Fruit fly (Drosophila melanogaster): Measurements from ENCODE around the gene CG32448.

CG32448 gene

DNA sequence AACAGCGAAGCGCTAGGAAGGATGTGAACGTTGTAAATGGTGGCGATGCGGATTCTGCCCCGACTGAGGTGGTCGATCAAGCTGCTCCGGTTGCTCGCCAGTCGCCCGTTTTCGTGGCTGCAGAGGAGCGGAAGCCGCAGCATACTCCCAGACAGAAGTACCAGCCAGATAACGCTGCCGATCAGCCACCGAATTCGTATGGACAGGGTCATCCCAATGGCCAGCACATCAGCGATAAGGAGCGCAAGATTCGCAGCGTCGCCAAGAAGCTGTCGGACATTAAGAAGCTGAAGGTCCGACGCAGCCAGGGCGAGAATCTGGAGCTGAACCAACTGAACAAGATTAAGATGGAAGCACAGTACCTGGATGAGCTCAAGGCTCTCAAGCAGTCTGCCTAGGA is 1.1 kb downstream of the CG32448 start:
- TF ChIP-seq br (GFP tag; optimal IDR thresholded peaks at IDR 0.05) (no peak), Vsx2 (GFP tag; optimal IDR thresholded peaks at IDR 0.05; ENCODE audit: partially characterized antibody) (no peak), Jra (GFP tag; optimal IDR thresholded peaks at IDR 0.05) (no peak), dmrt93B (GFP tag; optimal IDR thresholded peaks at IDR 0.05) (no peak), lola (GFP tag; optimal IDR thresholded peaks at IDR 0.05) (no peak), sage (GFP tag; optimal IDR thresholded peaks at IDR 0.05) (no peak)

DNA sequence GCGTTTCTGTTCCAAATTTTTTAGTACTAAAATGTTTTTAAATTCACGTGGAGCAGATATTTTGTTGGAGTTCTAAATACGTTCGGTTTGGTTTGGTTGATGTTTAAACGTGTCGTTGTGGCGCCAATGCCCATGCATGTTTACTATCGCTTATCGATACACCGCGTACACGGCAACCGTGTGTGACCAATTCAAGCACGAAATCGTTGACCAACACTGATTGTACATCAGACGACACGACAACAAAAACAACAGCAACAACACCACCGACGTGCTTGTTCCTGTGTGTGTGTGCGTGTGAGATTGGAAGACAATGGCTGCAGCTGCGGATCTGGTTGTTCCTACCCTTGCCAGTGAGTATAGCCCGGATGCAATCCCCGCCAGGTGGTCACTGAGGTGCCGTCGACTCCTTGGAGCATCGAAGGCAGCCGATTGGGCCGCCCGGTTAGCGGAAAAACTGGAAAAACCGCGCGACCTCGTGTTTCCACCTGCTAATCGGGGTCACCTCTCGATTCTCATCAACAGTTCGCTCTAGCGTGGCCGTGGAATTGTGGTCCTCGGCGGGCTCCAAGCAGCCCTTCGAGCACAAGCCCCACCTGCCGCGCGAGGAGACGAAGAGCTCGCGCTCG is 3.4 kb downstream of the CG32448 start, which contains the start of gene eIF2A:
Gene eIF2A, plus strand, starts transcription at position 16 of the 629 bp plus-strand sequence.
- TF ChIP-seq foxo (GFP tag; optimal IDR thresholded peaks at IDR 0.05) (peak in 1 of 2 experiments; percentile 76), br (GFP tag; optimal IDR thresholded peaks at IDR 0.05) (peak; percentile 52), rgr (GFP tag; optimal IDR thresholded peaks at IDR 0.05) (peak; percentile 79), h (GFP tag; optimal IDR thresholded peaks at IDR 0.05) (peak; percentile 80), HLH106 (tag; optimal IDR thresholded peaks at IDR 0.05) (peak; percentile 63), sage (GFP tag; optimal IDR thresholded peaks at IDR 0.05) (no peak), Dif (GFP tag; optimal IDR thresholded peaks at IDR 0.05; ENCODE audit: partially characterized antibody) (peak; percentile 60), tai (GFP tag; optimal IDR thresholded peaks at IDR 0.05) (no peak), usp (GFP tag; optimal IDR thresholded peaks at IDR 0.05) (no peak), fru (GFP tag; optimal IDR thresholded peaks at IDR 0.05) (peak; percentile 42), brk (GFP tag; optimal IDR thresholded peaks at IDR 0.05) (no peak), dsf (GFP tag; optimal IDR thresholded peaks at IDR 0.05; ENCODE audit: borderline replicate concordance) (no peak), sv (GFP tag; optimal IDR thresholded peaks at IDR 0.05) (peak; percentile 47), GATAd (GFP tag; optimal IDR thresholded peaks at IDR 0.05) (peak; percentile 24), Hr83 (GFP tag; optimal IDR thresholded peaks at IDR 0.05; ENCODE audit: poor library complexity, severe bottlenecking) (peak; percentile 94), woc (GFP tag; optimal IDR thresholded peaks at IDR 0.05) (peak; percentile 24), OdsH (GFP tag; optimal IDR thresholded peaks at IDR 0.05) (peak; percentile 64), Myc (optimal IDR thresholded peaks at IDR 0.05) (peak; percentile 6), ey (GFP tag; optimal IDR thresholded peaks at IDR 0.05) (peak; percentile 68), CG32264 (GFP tag; optimal IDR thresholded peaks at IDR 0.05) (no peak), Rel (GFP tag; optimal IDR thresholded peaks at IDR 0.05) (no peak), Rel (tag; optimal IDR thresholded peaks at IDR 0.05) (peak; percentile 58), Sp1 (GFP tag; optimal IDR thresholded peaks at IDR 0.05) (peak; percentile 56), CG9705 (GFP tag; optimal IDR thresholded peaks at IDR 0.05) (peak; percentile 25), Hnf4 (GFP tag; optimal IDR thresholded peaks at IDR 0.05) (peak; percentile 77), Jra (GFP tag; optimal IDR thresholded peaks at IDR 0.05) (peak; percentile 81), psq (GFP tag; optimal IDR thresholded peaks at IDR 0.05) (peak; percentile 41)

- TF ChIP-seq Rel (GFP tag; optimal IDR thresholded peaks at IDR 0.05) (no peak), Rel (tag; optimal IDR thresholded peaks at IDR 0.05) (peak; percentile 49), dl (GFP tag; optimal IDR thresholded peaks at IDR 0.05; ENCODE audit: insufficient read depth in 1 of 2, partially characterized antibody in 2 of 2) (no peak), Dfd (GFP tag; optimal IDR thresholded peaks at IDR 0.05) (no peak), Hr78 (GFP tag; optimal IDR thresholded peaks at IDR 0.05) (no peak), foxo (GFP tag; optimal IDR thresholded peaks at IDR 0.05) (no peak), jim (GFP tag; optimal IDR thresholded peaks at IDR 0.05) (no peak)
Measured at dm6 chr3L:21823236-21823635, 5.0 kb downstream of the CG32448 start, which contains the start of gene CG7407. Gene CG7407 (plus strand): TSS chr3L:21823461.

DNA sequence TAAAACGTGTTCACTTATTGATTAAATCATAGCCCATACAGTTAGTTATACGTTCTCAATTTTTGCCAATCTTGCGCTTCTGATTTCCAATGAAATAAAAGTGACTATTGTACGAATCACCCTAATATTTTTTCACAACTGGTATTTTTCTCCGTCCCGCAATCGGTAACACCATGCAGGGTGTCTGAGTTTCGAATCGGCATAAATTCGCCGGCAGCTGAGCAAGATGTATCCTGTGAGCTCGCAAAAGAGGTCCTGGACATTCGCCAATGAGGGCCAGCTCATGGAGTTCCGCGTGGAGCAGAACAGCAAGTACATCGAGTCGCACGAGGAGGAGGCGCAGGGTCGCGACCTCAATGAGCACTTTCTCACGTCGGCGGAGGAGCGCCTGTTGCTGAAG is 6.5 kb downstream of the CG32448 start, which contains the start of gene CycH:
Gene CycH, plus strand, starts transcription at position 218 of the 400 bp plus-strand sequence.
- no peak for TF ChIP-seq Dif (GFP tag; optimal IDR thresholded peaks at IDR 0.05; ENCODE audit: partially characterized antibody)
- peak; percentile 33 for TF ChIP-seq fru (GFP tag; optimal IDR thresholded peaks at IDR 0.05)
- TF ChIP-seq jim (GFP tag; optimal IDR thresholded peaks at IDR 0.05), result no peak
- peak; percentile 4 for TF ChIP-seq Myc (optimal IDR thresholded peaks at IDR 0.05)
- peak; percentile 11 for TF ChIP-seq CG9705 (GFP tag; optimal IDR thresholded peaks at IDR 0.05)
- TF ChIP-seq br (GFP tag; optimal IDR thresholded peaks at IDR 0.05), result peak; percentile 22
- TF ChIP-seq HLH106 (tag; optimal IDR thresholded peaks at IDR 0.05), result peak; percentile 42
- no peak for TF ChIP-seq GATAd (GFP tag; optimal IDR thresholded peaks at IDR 0.05)
- peak; percentile 47 for TF ChIP-seq h (GFP tag; optimal IDR thresholded peaks at IDR 0.05)
- TF ChIP-seq OdsH (GFP tag; optimal IDR thresholded peaks at IDR 0.05), result peak; percentile 36
- peak; percentile 57 for TF ChIP-seq woc (GFP tag; optimal IDR thresholded peaks at IDR 0.05)
- no peak for TF ChIP-seq usp (GFP tag; optimal IDR thresholded peaks at IDR 0.05)
- TF ChIP-seq Hnf4 (GFP tag; optimal IDR thresholded peaks at IDR 0.05), result peak; percentile 33
- TF ChIP-seq foxo (GFP tag; optimal IDR thresholded peaks at IDR 0.05), result peak in 1 of 2 experiments; percentile 35
- peak; percentile 62 for TF ChIP-seq rgr (GFP tag; optimal IDR thresholded peaks at IDR 0.05)
- no peak for TF ChIP-seq dl (GFP tag; optimal IDR thresholded peaks at IDR 0.05; ENCODE audit: insufficient read depth in 1 of 2, partially characterized antibody in 2 of 2)
- TF ChIP-seq Vsx2 (GFP tag; optimal IDR thresholded peaks at IDR 0.05; ENCODE audit: partially characterized antibody), result no peak
- TF ChIP-seq dsf (GFP tag; optimal IDR thresholded peaks at IDR 0.05; ENCODE audit: borderline replicate concordance), result no peak
